Worm (Caenorhabditis elegans) whole organism, young adult: ENCODE measurements around the gene srd-8.

ENCODE experiments used
- B0019.2 ChIP-seq: fragments of 200-800 bp; sonication (Bioruptor generic); conservative IDR thresholded peaks from 2 replicates; pipeline ENCODE4 v1.3.6; 2022; ENCODE audit warnings: missing genetic modification reagents, missing genetic modification characterization, missing compliant biosample characterization
- B0035.1 ChIP-seq: sonication (generic microtip); optimal IDR thresholded peaks from 2 replicates; lab custom pipeline; 2016; ENCODE audit warnings: missing genetic modification characterization, mild to moderate bottlenecking, missing compliant biosample characterization, missing genotype, missing genetic modification reagents
- B0261.1 ChIP-seq: sonication (generic microtip); optimal IDR thresholded peaks from 2 replicates; lab custom pipeline; 2016; ENCODE audit warnings: mild to moderate bottlenecking, missing genetic modification characterization, moderate library complexity, missing compliant biosample characterization
- B0336.3 ChIP-seq: fragments of 200-800 bp; sonication (Bioruptor generic); IDR thresholded peaks from 2 replicates; pipeline ENCODE4 v1.3.6; 2022; ENCODE audit warnings: missing genetic modification characterization, missing compliant biosample characterization
- F39B2.1 ChIP-seq: fragments of 200-800 bp; sonication (Bioruptor generic); IDR thresholded peaks from 2 replicates; pipeline ENCODE4 v1.3.6; 2022; ENCODE audit warnings: missing genetic modification reagents, missing genetic modification characterization, missing compliant biosample characterization
- F49E8.2 ChIP-seq: sonication (generic microtip); optimal IDR thresholded peaks from 3 replicates; lab custom pipeline; 2017; ENCODE audit warnings: missing genetic modification characterization, mild to moderate bottlenecking, missing compliant biosample characterization, antibody characterized with exemption, moderate library complexity; ENCODE audit not compliant: insufficient read depth
- F52B5.7 ChIP-seq: sonication (generic microtip); optimal IDR thresholded peaks from 2 replicates; lab custom pipeline; 2016; ENCODE audit warnings: mild to moderate bottlenecking, missing genetic modification characterization, missing compliant biosample characterization
- F57A8.1 ChIP-seq: fragments of 200-800 bp; sonication (Bioruptor generic); optimal IDR thresholded peaks from 2 replicates; lab custom pipeline; 2018; ENCODE audit warnings: mild to moderate bottlenecking, missing genetic modification characterization, moderate library complexity, missing compliant biosample characterization
- Y53G8AR.9 ChIP-seq: fragments of 200-800 bp; sonication (Bioruptor generic); conservative IDR thresholded peaks from 2 replicates; pipeline ENCODE4 v1.3.6; 2022; ENCODE audit warnings: missing genetic modification reagents, missing genetic modification characterization, missing compliant biosample characterization
- Y56A3A.18 ChIP-seq: fragments of 200-800 bp; sonication (Bioruptor generic); IDR thresholded peaks from 2 replicates; pipeline ENCODE4 v1.3.6; 2022; ENCODE audit warnings: missing genetic modification reagents, missing genetic modification characterization, missing compliant biosample characterization
- Y67H2A.10 ChIP-seq: fragments of 200-800 bp; sonication (Bioruptor generic); conservative IDR thresholded peaks from 2 replicates; pipeline ENCODE4 v1.3.6; 2022; ENCODE audit warnings: missing genetic modification reagents, missing genetic modification characterization, missing compliant biosample characterization
- Y79H2A.3 ChIP-seq: fragments of 200-800 bp; sonication (Bioruptor generic); conservative IDR thresholded peaks from 2 replicates; pipeline ENCODE4 v1.3.6; 2022; ENCODE audit warnings: missing genetic modification reagents, missing genetic modification characterization, missing compliant biosample characterization
- aptf-2 ChIP-seq: fragments of 200-800 bp; sonication (Bioruptor generic); conservative IDR thresholded peaks from 2 replicates; pipeline ENCODE4 v1.3.6; 2022; ENCODE audit warnings: missing genetic modification reagents, missing genetic modification characterization, missing compliant biosample characterization
- aptf-3 ChIP-seq: fragments of 200-800 bp; sonication (Bioruptor generic); IDR thresholded peaks from 2 replicates; pipeline ENCODE4 v1.3.6; 2022; ENCODE audit warnings: missing genetic modification characterization, missing compliant biosample characterization
- atf-7 ChIP-seq: sonication (generic microtip); optimal IDR thresholded peaks from 2 replicates; lab custom pipeline; 2017; ENCODE audit warnings: mild to moderate bottlenecking, missing genetic modification characterization, missing compliant biosample characterization
- athp-1 ChIP-seq: sonication (generic microtip); optimal IDR thresholded peaks from 2 replicates; lab custom pipeline; 2017; ENCODE audit warnings: mild to moderate bottlenecking, missing genetic modification characterization, missing compliant biosample characterization
- attf-5 ChIP-seq: fragments of 200-800 bp; sonication (Bioruptor generic); optimal IDR thresholded peaks from 2 replicates; lab custom pipeline; 2018; ENCODE audit warnings: mild to moderate bottlenecking, missing genetic modification characterization, missing compliant biosample characterization
- bed-1 ChIP-seq: fragments of 200-800 bp; sonication (Bioruptor generic); IDR thresholded peaks from 2 replicates; pipeline ENCODE4 v1.3.6; 2022; ENCODE audit warnings: missing genetic modification reagents, missing genetic modification characterization, missing compliant biosample characterization
- bed-2 ChIP-seq: fragments of 200-800 bp; sonication (Bioruptor generic); IDR thresholded peaks from 2 replicates; pipeline ENCODE4 v1.3.6; 2022; ENCODE audit warnings: missing genetic modification reagents, missing genetic modification characterization, missing compliant biosample characterization
- ceh-58 ChIP-seq: fragments of 200-800 bp; sonication (Bioruptor generic); IDR thresholded peaks from 2 replicates; pipeline ENCODE4 v1.3.6; 2022; ENCODE audit warnings: missing genetic modification characterization, missing compliant biosample characterization
- ceh-79 ChIP-seq: sonication (generic microtip); optimal IDR thresholded peaks from 2 replicates; lab custom pipeline; 2017; ENCODE audit warnings: mild to moderate bottlenecking, missing genetic modification characterization, missing compliant biosample characterization
- chd-7 ChIP-seq: sonication (generic microtip); optimal IDR thresholded peaks from 2 replicates; lab custom pipeline; 2016; ENCODE audit warnings: mild to moderate bottlenecking, missing genetic modification characterization, moderate library complexity, missing compliant biosample characterization
- dox-1 ChIP-seq: fragments of 200-800 bp; sonication (Bioruptor generic); IDR thresholded peaks from 2 replicates; pipeline ENCODE4 v1.3.6; 2022; ENCODE audit warnings: missing genetic modification reagents, missing genetic modification characterization, missing compliant biosample characterization
- egl-18 ChIP-seq: fragments of 200-800 bp; sonication (Bioruptor generic); IDR thresholded peaks from 2 replicates; pipeline ENCODE4 v1.3.6; 2022; ENCODE audit warnings: missing genetic modification reagents, missing genetic modification characterization, missing compliant biosample characterization
- egl-44 ChIP-seq: fragments of 200-800 bp; sonication (Bioruptor generic); IDR thresholded peaks from 2 replicates; pipeline ENCODE4 v1.3.6; 2022; ENCODE audit warnings: missing genetic modification reagents, missing genetic modification characterization, missing compliant biosample characterization
- fkh-3 ChIP-seq: sonication (generic microtip); optimal IDR thresholded peaks from 2 replicates; lab custom pipeline; 2016; ENCODE audit warnings: mild to moderate bottlenecking, missing genetic modification characterization, missing compliant biosample characterization
- gei-17 ChIP-seq: fragments of 200-800 bp; sonication (Bioruptor generic); optimal IDR thresholded peaks from 2 replicates; lab custom pipeline; 2018; ENCODE audit warnings: mild to moderate bottlenecking, missing genetic modification characterization, missing compliant biosample characterization
- lin-35 ChIP-seq, 3 experiments: fragments of 150-350 bp in 2 of 3; sonication (generic microtip) in 1 of 3; optimal IDR thresholded peaks; 2 replicates each; lab custom pipeline; 2014 to 2018; ENCODE audit warnings: missing biosample characterization in 3 of 3, missing genetic modification characterization in 3 of 3, missing genetic modification reagents in 3 of 3
- madf-3 ChIP-seq: fragments of 200-800 bp; sonication (Bioruptor generic); IDR thresholded peaks from 2 replicates; pipeline ENCODE4 v1.3.6; 2022; ENCODE audit warnings: missing genetic modification reagents, missing genetic modification characterization, missing compliant biosample characterization
- madf-6 ChIP-seq: fragments of 200-800 bp; sonication (Bioruptor generic); IDR thresholded peaks from 2 replicates; pipeline ENCODE4 v1.3.6; 2022; ENCODE audit warnings: missing genetic modification reagents, missing genetic modification characterization, missing compliant biosample characterization
- nfyb-1 ChIP-seq: fragments of 200-800 bp; sonication (Bioruptor generic); IDR thresholded peaks from 2 replicates; pipeline ENCODE4 v1.3.6; 2022; ENCODE audit warnings: missing genetic modification reagents, missing genetic modification characterization, missing compliant biosample characterization
- nhr-179 ChIP-seq: sonication (generic microtip); optimal IDR thresholded peaks from 2 replicates; lab custom pipeline; 2016; ENCODE audit warnings: mild to moderate bottlenecking, missing genetic modification characterization, missing compliant biosample characterization
- nhr-80 ChIP-seq: sonication (generic microtip); optimal IDR thresholded peaks from 2 replicates; lab custom pipeline; 2016; ENCODE audit warnings: missing genetic modification characterization, missing compliant biosample characterization
- nhr-90 ChIP-seq: sonication (generic microtip); optimal IDR thresholded peaks from 2 replicates; lab custom pipeline; 2016; ENCODE audit warnings: missing genotype, mild to moderate bottlenecking, missing genetic modification characterization, missing compliant biosample characterization
- pbrm-1 ChIP-seq: fragments of 200-800 bp; sonication (Bioruptor generic); IDR thresholded peaks from 2 replicates; pipeline ENCODE4 v1.3.6; 2022; ENCODE audit warnings: missing genetic modification reagents, missing genetic modification characterization, missing compliant biosample characterization
- repo-1 ChIP-seq: sonication (generic microtip); optimal IDR thresholded peaks from 2 replicates; lab custom pipeline; 2017; ENCODE audit warnings: mild to moderate bottlenecking, missing genetic modification characterization, missing compliant biosample characterization
- sdz-38 ChIP-seq: sonication (generic microtip); optimal IDR thresholded peaks from 2 replicates; lab custom pipeline; 2016; ENCODE audit warnings: missing genotype, missing genetic modification characterization, missing compliant biosample characterization
- snpc-1.1 ChIP-seq: sonication (generic microtip); optimal IDR thresholded peaks from 2 replicates; lab custom pipeline; 2017; ENCODE audit warnings: missing genetic modification characterization, mild to moderate bottlenecking, missing compliant biosample characterization, antibody characterized with exemption, moderate library complexity, missing genotype, missing genetic modification reagents; ENCODE audit not compliant: insufficient read depth
- snpc-4 ChIP-seq, 5 experiments: fragments of 150-350 bp in 1 of 5; sonication (generic microtip) in 4 of 5; optimal IDR thresholded peaks; 2 replicates each; lab custom pipeline; 2014 to 2018; ENCODE audit warnings: missing genetic modification characterization in 5 of 5, missing biosample characterization in 3 of 5, antibody characterized with exemption in 2 of 5, mild to moderate bottlenecking in 2 of 5, missing compliant biosample characterization in 2 of 5, missing genotype in 2 of 5, moderate library complexity in 2 of 5, missing genetic modification reagents in 1 of 5
- tbx-9 ChIP-seq: sonication (generic microtip); optimal IDR thresholded peaks from 2 replicates; lab custom pipeline; 2016; ENCODE audit warnings: borderline replicate concordance, missing genetic modification characterization, inconsistent platforms, missing compliant biosample characterization
- tlf-1 ChIP-seq: fragments of 200-800 bp; sonication (Bioruptor generic); optimal IDR thresholded peaks from 2 replicates; lab custom pipeline; 2018; ENCODE audit warnings: mild to moderate bottlenecking, missing genetic modification characterization, missing compliant biosample characterization
- unc-130 ChIP-seq: sonication (generic microtip); optimal IDR thresholded peaks from 2 replicates; lab custom pipeline; 2016; ENCODE audit warnings: missing genetic modification reagents, missing genetic modification characterization, missing compliant biosample characterization
- unc-62 ChIP-seq: fragments of 150-350 bp; optimal IDR thresholded peaks from 2 replicates; lab custom pipeline; 2014; ENCODE audit warnings: missing biosample characterization, missing genetic modification reagents, missing genetic modification characterization
- ztf-25 ChIP-seq: fragments of 200-800 bp; sonication (Bioruptor generic); IDR thresholded peaks from 2 replicates; pipeline ENCODE4 v1.3.6; 2022; ENCODE audit warnings: missing genetic modification reagents, missing genetic modification characterization, missing compliant biosample characterization
- ztf-3 ChIP-seq: fragments of 200-800 bp; sonication (Bioruptor generic); optimal IDR thresholded peaks from 2 replicates; lab custom pipeline; 2018; ENCODE audit warnings: mild to moderate bottlenecking, missing genetic modification characterization, missing compliant biosample characterization
- ztf-6 ChIP-seq: fragments of 200-800 bp; sonication (Bioruptor generic); IDR thresholded peaks from 2 replicates; pipeline ENCODE4 v1.3.6; 2022; ENCODE audit warnings: missing genetic modification reagents, missing genetic modification characterization, missing compliant biosample characterization

The srd-8 gene

DNA sequence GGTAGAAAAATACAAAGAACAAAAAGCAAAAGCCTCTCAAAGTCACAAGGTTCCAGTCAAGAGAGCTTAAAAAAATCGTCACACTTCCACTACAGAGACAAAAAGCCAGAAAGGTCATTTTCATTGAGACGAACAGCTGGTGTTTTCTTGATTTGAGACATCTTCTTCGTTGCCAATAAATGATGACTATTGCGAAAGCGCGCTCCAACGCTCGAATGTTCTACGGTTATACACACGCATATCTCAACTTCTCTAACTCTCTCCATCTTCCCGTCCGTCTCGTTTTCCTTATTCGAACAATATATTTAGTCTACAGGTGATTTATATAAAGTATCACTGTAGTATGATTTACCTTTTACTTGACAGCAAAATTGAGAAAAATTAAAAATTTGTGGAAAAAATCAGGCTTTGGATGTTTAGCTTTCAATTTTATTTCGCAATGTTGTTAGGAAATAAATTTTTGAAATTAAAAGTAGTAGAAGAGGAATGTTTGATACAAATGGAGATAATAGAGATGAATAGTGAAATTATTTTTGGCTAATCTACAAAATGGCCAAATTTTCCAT is 20.0 kb upstream of the srd-8 start (continued):
- TF ChIP-seq fkh-3 (tag; lab: Kevin White, UChicago): no peak
- TF ChIP-seq F39B2.1 (GFP tag; lab: Robert Waterston, UW): no peak
- no peak for TF ChIP-seq snpc-1.1 (tag; lab: Kevin White, UChicago)
- no peak for TF ChIP-seq bed-1 (GFP tag; lab: Robert Waterston, UW)
- TF ChIP-seq F49E8.2 (tag; lab: Kevin White, UChicago): no peak
- TF ChIP-seq B0035.1 (tag; lab: Kevin White, UChicago): no peak
- TF ChIP-seq Y79H2A.3 (GFP tag; lab: Robert Waterston, UW): no peak
- TF ChIP-seq chd-7 (tag; lab: Kevin White, UChicago): peak; percentile 34
- no peak for TF ChIP-seq gei-17 (GFP tag; lab: Kevin White, UChicago)
- TF ChIP-seq aptf-2 (GFP tag; lab: Robert Waterston, UW): no peak
- no peak for TF ChIP-seq tbx-9 (tag; lab: Kevin White, UChicago)
- no peak for TF ChIP-seq ceh-58 (GFP tag; lab: Robert Waterston, UW)
- no peak for TF ChIP-seq egl-44
- TF ChIP-seq B0019.2: no peak
- TF ChIP-seq unc-130 (GFP tag; lab: Kevin White, UChicago): no peak
- TF ChIP-seq atf-7: peak; percentile 11
- TF ChIP-seq lin-35 (GFP tag; optimal IDR thresholded peaks at IDR 0.05; lab: Kevin White, UChicago): no peak
- no peak for TF ChIP-seq snpc-4 (GFP tag; optimal IDR thresholded peaks at IDR 0.05; lab: Kevin White, UChicago)
- peak in 1 of 4 experiments; percentile 67 for TF ChIP-seq snpc-4 (tag; optimal IDR thresholded peaks at IDR 0.05; lab: Kevin White, UChicago)
- no peak for TF ChIP-seq ztf-6 (GFP tag; lab: Robert Waterston, UW)
- no peak for TF ChIP-seq sdz-38
- TF ChIP-seq athp-1 (tag; lab: Kevin White, UChicago): no peak
- no peak for TF ChIP-seq B0261.1 (tag; lab: Kevin White, UChicago)
- TF ChIP-seq nhr-80 (tag; lab: Kevin White, UChicago): no peak
- TF ChIP-seq ztf-25: no peak
- no peak for TF ChIP-seq madf-3 (GFP tag; lab: Robert Waterston, UW)
- no peak for TF ChIP-seq Y67H2A.10 (GFP tag; lab: Robert Waterston, UW)
- TF ChIP-seq aptf-3 (GFP tag; lab: Robert Waterston, UW): no peak
- no peak for TF ChIP-seq F57A8.1 (GFP tag; lab: Kevin White, UChicago)
- no peak for TF ChIP-seq unc-62 (GFP tag; lab: Kevin White, UChicago)
- no peak for TF ChIP-seq repo-1
- no peak for TF ChIP-seq Y56A3A.18 (GFP tag; lab: Robert Waterston, UW)
- TF ChIP-seq pbrm-1 (GFP tag; lab: Robert Waterston, UW): 0 out of 2 replicates have a peak, but pooled peaks have one; percentile 30
- TF ChIP-seq ceh-79 (tag; lab: Kevin White, UChicago): no peak

DNA sequence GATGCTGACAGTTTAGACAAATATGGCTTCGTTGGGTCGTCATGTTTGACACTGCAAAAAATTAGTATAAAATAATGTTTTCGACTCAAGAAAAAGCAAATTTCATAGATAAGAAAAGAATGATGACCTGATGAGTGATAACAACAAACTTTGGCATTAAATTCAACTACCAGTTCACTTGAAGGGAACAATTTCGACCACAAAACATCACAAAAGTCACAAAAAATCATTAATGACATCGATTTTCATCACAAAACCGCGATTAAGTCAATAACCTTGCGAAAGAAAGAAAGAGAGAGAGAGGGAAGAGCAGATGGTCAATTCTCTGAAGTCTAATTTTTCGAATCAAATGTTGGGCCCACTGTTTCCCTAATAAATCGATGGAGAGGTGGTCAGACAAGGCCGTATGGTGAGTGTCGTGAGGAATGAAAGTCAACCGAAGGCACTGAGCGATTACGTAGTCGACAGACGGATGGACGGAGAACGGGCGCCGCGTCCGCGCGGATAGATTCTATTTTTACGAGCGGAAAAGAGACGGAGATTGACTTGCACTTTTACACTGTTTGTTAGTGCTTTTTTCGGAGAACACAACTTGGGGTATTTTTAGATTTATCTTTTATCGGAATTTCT is 19.1 kb upstream of the srd-8 start, which contains the start of gene bec-1:
Gene bec-1, minus strand, starts transcription at position 51 of the 630 bp plus-strand sequence.
- no peak for TF ChIP-seq tlf-1 (GFP tag; lab: Kevin White, UChicago)
- no peak for TF ChIP-seq aptf-2 (GFP tag; lab: Robert Waterston, UW)
- TF ChIP-seq nhr-179: no peak
- no peak for TF ChIP-seq ztf-3 (GFP tag; lab: Kevin White, UChicago)
- no peak for TF ChIP-seq egl-18 (GFP tag; lab: Robert Waterston, UW)
- peak; percentile 12 for TF ChIP-seq nhr-80 (tag; lab: Kevin White, UChicago)
- no peak for TF ChIP-seq madf-3 (GFP tag; lab: Robert Waterston, UW)
- no peak for TF ChIP-seq attf-5 (GFP tag; lab: Kevin White, UChicago)
- peak; percentile 37; the same call in 1 of the 2 replicates for TF ChIP-seq madf-6 (GFP tag; lab: Robert Waterston, UW)
- peak; percentile 25; the same call in 1 of the 2 replicates for TF ChIP-seq dox-1 (GFP tag; lab: Robert Waterston, UW)
- TF ChIP-seq bed-2 (GFP tag; lab: Robert Waterston, UW): no peak
- TF ChIP-seq F52B5.7: peak; percentile 7
- TF ChIP-seq nhr-90 (tag; lab: Kevin White, UChicago): peak; percentile 14
- no peak for TF ChIP-seq ceh-79 (tag; lab: Kevin White, UChicago)
- TF ChIP-seq pbrm-1 (GFP tag; lab: Robert Waterston, UW): 0 out of 2 replicates have a peak, but pooled peaks have one; percentile 29
- TF ChIP-seq nfyb-1 (GFP tag; lab: Robert Waterston, UW): peak; percentile 62
- peak; percentile 57; the same call in 1 of the 2 replicates for TF ChIP-seq B0336.3
- TF ChIP-seq Y53G8AR.9 (GFP tag; lab: Robert Waterston, UW): peak; percentile 57; the same call in 1 of the 2 replicates
